Fruit fly (Drosophila melanogaster): ENCODE results near the gene Hsc70-1.
A peak's percentile ranks its signal among the peaks of the same experiment; 100 is the strongest.

Hsc70-1 gene

dm6 chr3L:13949440-13950066 lies 24.3 kb upstream of the Hsc70-1 start (continued):
- no peak for TF ChIP-seq pho (GFP tag; optimal IDR thresholded peaks at IDR 0.05)
- no peak for TF ChIP-seq CG3995 (GFP tag; optimal IDR thresholded peaks at IDR 0.05)
- TF ChIP-seq Atf6 (GFP tag; IDR thresholded peaks at IDR 0.05) = 0 out of 2 replicates have a peak, but pooled peaks have one; percentile 25
- no peak for TF ChIP-seq az2 (GFP tag; optimal IDR thresholded peaks at IDR 0.05)
- TF ChIP-seq fd64A (GFP tag; optimal IDR thresholded peaks at IDR 0.05) = no peak
- peak; percentile 57 for TF ChIP-seq wek (GFP tag; optimal IDR thresholded peaks at IDR 0.05)
- TF ChIP-seq CG13624 (GFP tag; optimal IDR thresholded peaks at IDR 0.05) = no peak
- no peak for TF ChIP-seq peb (GFP tag; IDR thresholded peaks at IDR 0.05)
- no peak for TF ChIP-seq al (GFP tag; IDR thresholded peaks at IDR 0.05)
- TF ChIP-seq CG2199 (GFP tag; IDR thresholded peaks at IDR 0.05) = peak; percentile 84; the same call in 2 of the 3 replicates
- no peak for TF ChIP-seq CG3726 (GFP tag; IDR thresholded peaks at IDR 0.05)
- TF ChIP-seq CG7372 (GFP tag; IDR thresholded peaks at IDR 0.05) = no peak
- no peak for TF ChIP-seq da (GFP tag; optimal IDR thresholded peaks at IDR 0.05)
- no peak for TF ChIP-seq vnd (GFP tag; IDR thresholded peaks at IDR 0.05; ENCODE audit: partially characterized antibody)
- TF ChIP-seq Sin3A (optimal IDR thresholded peaks at IDR 0.05) = no peak
- no peak for TF ChIP-seq Poxn (GFP tag; IDR thresholded peaks at IDR 0.05)
- TF ChIP-seq Drgx (GFP tag; IDR thresholded peaks at IDR 0.05) = peak; percentile 63
- TF ChIP-seq tap (tag; optimal IDR thresholded peaks at IDR 0.05) = no peak
- no peak for TF ChIP-seq pb (GFP tag; optimal IDR thresholded peaks at IDR 0.05)
- no peak for TF ChIP-seq crol (GFP tag; IDR thresholded peaks at IDR 0.05)
- no peak for TF ChIP-seq BtbVII (GFP tag; optimal IDR thresholded peaks at IDR 0.05)
- peak; percentile 89; the same call in 3 of the 4 replicates for TF ChIP-seq chinmo (GFP tag; IDR thresholded peaks at IDR 0.05; ENCODE audit: partially characterized antibody)
- no peak for TF ChIP-seq CG16863 (GFP tag; optimal IDR thresholded peaks at IDR 0.05)
- TF ChIP-seq PHDP (tag; optimal IDR thresholded peaks at IDR 0.05) = no peak
- TF ChIP-seq Ets97D (GFP tag; optimal IDR thresholded peaks at IDR 0.05) = no peak
- no peak for TF ChIP-seq hth (optimal IDR thresholded peaks at IDR 0.05)
- peak; percentile 72 for TF ChIP-seq CG2116 (GFP tag; optimal IDR thresholded peaks at IDR 0.05)
- peak; percentile 45; the same call in 1 of the 2 replicates for TF ChIP-seq seq (GFP tag; IDR thresholded peaks at IDR 0.05)
- TF ChIP-seq eve (GFP tag; optimal IDR thresholded peaks at IDR 0.05) = no peak
- TF ChIP-seq gce (GFP tag; IDR thresholded peaks at IDR 0.05) = no peak
- no peak for TF ChIP-seq CG12155 (GFP tag; optimal IDR thresholded peaks at IDR 0.05)
- no peak for TF ChIP-seq tin (GFP tag; optimal IDR thresholded peaks at IDR 0.05)
- TF ChIP-seq jigr1 (GFP tag; IDR thresholded peaks at IDR 0.05) = no peak
- no peak for TF ChIP-seq fd96Cb (tag; optimal IDR thresholded peaks at IDR 0.05)
- no peak for TF ChIP-seq slp2 (GFP tag; optimal IDR thresholded peaks at IDR 0.05)
- no peak for TF ChIP-seq CG15514 (GFP tag; optimal IDR thresholded peaks at IDR 0.05)
- no peak for TF ChIP-seq CG14014 (GFP tag; IDR thresholded peaks at IDR 0.05)
- TF ChIP-seq YL-1 (GFP tag; optimal IDR thresholded peaks at IDR 0.05) = no peak
- 0 out of 3 replicates have a peak, but pooled peaks have one; percentile 3 for TF ChIP-seq zfh1 (GFP tag; IDR thresholded peaks at IDR 0.05)
- no peak for TF ChIP-seq lov (optimal IDR thresholded peaks at IDR 0.05)
- TF ChIP-seq lov (GFP tag; IDR thresholded peaks at IDR 0.05) = no peak
- peak; percentile 11 for TF ChIP-seq gem (tag; optimal IDR thresholded peaks at IDR 0.05)
- no peak for TF ChIP-seq mld (GFP tag; IDR thresholded peaks at IDR 0.05; ENCODE audit: partially characterized antibody)
- TF ChIP-seq Bdp1 (GFP tag; optimal IDR thresholded peaks at IDR 0.05) = no peak
- no peak for TF ChIP-seq CG17568 (GFP tag; optimal IDR thresholded peaks at IDR 0.05)
- no peak for TF ChIP-seq lbe (GFP tag; optimal IDR thresholded peaks at IDR 0.05)
- TF ChIP-seq grau (tag; optimal IDR thresholded peaks at IDR 0.05) = no peak
- TF ChIP-seq Fer3 (tag; optimal IDR thresholded peaks at IDR 0.05) = no peak
- peak; percentile 38 for TF ChIP-seq oc (tag; optimal IDR thresholded peaks at IDR 0.05)
- TF ChIP-seq cato (GFP tag; optimal IDR thresholded peaks at IDR 0.05; ENCODE audit: borderline replicate concordance) = no peak
- peak; percentile 39 for TF ChIP-seq CG15479 (GFP tag; optimal IDR thresholded peaks at IDR 0.05)
- no peak for TF ChIP-seq Atf3 (GFP tag; optimal IDR thresholded peaks at IDR 0.05)

Measured in whole organism, embryonic.